Worm (Caenorhabditis elegans): ENCODE measurements around the gene F47B8.1.

Gene F47B8.1

DNA sequence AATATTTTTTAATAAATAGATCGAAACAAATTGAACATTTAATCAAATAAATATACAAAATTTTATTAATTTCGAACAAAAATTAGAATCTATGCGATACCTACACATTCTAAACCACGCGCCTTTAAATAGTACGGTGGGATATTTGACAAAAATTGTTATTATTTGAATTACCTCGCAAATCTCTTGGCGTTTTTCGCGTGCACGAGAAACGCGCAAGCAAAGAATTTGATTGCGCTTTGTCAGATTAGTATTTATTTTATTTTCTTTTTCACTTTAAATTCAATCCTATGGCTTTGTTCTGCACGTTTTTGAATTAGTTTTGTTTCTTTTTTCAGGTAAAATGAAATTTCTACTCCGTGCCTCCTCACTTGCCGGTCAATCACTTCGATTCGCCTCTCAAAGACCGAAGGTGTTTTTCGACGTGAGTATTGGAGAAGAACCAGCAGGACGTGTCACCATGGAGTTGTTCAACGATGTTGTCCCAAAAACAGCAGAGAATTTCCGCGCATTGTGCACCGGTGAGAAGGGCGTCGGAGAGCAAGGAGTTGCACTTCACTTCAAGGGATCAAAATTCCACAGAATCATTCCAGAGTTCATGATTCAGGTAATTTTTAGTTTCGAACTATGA is 41.7 kb upstream of the F47B8.1 start, which contains the start of gene cyn-1:
Gene cyn-1, plus strand, starts transcription at position 339 of the 631 bp plus-strand sequence.
- TF ChIP-seq hlh-4 (tag; optimal IDR thresholded peaks at IDR 0.05) (no peak), vab-15 (tag; optimal IDR thresholded peaks at IDR 0.05) (peak; percentile 27), dpl-1 (GFP tag; optimal IDR thresholded peaks at IDR 0.05) (peak; percentile 97 to 98 (median 98)), nhr-90 (tag; optimal IDR thresholded peaks at IDR 0.05; ENCODE audit: poor library complexity) (peak; percentile 88), lsy-2 (tag; optimal IDR thresholded peaks at IDR 0.05) (peak; percentile 92), fkh-4 (tag; optimal IDR thresholded peaks at IDR 0.05; ENCODE audit: borderline replicate concordance) (peak; percentile 27), efl-1 (optimal IDR thresholded peaks at IDR 0.05) (peak; percentile 90 to 98), efl-1 (GFP tag; optimal IDR thresholded peaks at IDR 0.05 in 1 of 2) (peak; percentile 96 to 100), ceh-90 (tag; optimal IDR thresholded peaks at IDR 0.05) (peak; percentile 29), sox-4 (tag; optimal IDR thresholded peaks at IDR 0.05) (peak; percentile 67), ztf-11 (tag; optimal IDR thresholded peaks at IDR 0.05) (peak in 1 of 2 experiments; percentile 69), irx-1 (tag; optimal IDR thresholded peaks at IDR 0.05) (peak; percentile 78), jun-1 (tag; optimal IDR thresholded peaks at IDR 0.05) (peak; percentile 70), skn-1 (tag; optimal IDR thresholded peaks at IDR 0.05) (peak; percentile 89), nhr-84 (tag; optimal IDR thresholded peaks at IDR 0.05) (no peak), ama-1 (optimal IDR thresholded peaks at IDR 0.05) (peak; percentile 66), egl-13 (tag; optimal IDR thresholded peaks at IDR 0.05) (peak; percentile 76), fos-1 (tag; optimal IDR thresholded peaks at IDR 0.05) (peak; percentile 71), isw-1 (GFP tag; IDR thresholded peaks at IDR 0.05) (peak; percentile 77), efl-3 (GFP tag; optimal IDR thresholded peaks at IDR 0.05) (no peak), Y116A8C.19 (tag; optimal IDR thresholded peaks at IDR 0.05; ENCODE audit: borderline replicate concordance) (no peak), snpc-4 (tag; optimal IDR thresholded peaks at IDR 0.05) (peak; percentile 83), pag-3 (tag; optimal IDR thresholded peaks at IDR 0.05; ENCODE audit: borderline replicate concordance, insufficient read depth) (no peak), fkh-8 (tag; optimal IDR thresholded peaks at IDR 0.05) (peak; percentile 63), C16A3.4 (tag; optimal IDR thresholded peaks at IDR 0.05) (peak; percentile 88), nhr-237 (tag; optimal IDR thresholded peaks at IDR 0.05) (peak; percentile 26), ceh-88 (GFP tag; IDR thresholded peaks at IDR 0.05) (peak; percentile 54), nhr-47 (tag; optimal IDR thresholded peaks at IDR 0.05) (peak; percentile 93), lin-14 (GFP tag; optimal IDR thresholded peaks at IDR 0.05) (peak; percentile 82), unc-98 (GFP tag; IDR thresholded peaks at IDR 0.05) (no peak), pax-3 (tag; optimal IDR thresholded peaks at IDR 0.05) (peak; percentile 85), lin-35 (GFP tag; optimal IDR thresholded peaks at IDR 0.05) (peak; percentile 98), sptf-1 (tag; optimal IDR thresholded peaks at IDR 0.05) (no peak), ceh-82 (tag; optimal IDR thresholded peaks at IDR 0.05) (peak; percentile 84 to 85 (median 85)), elt-2 (tag; optimal IDR thresholded peaks at IDR 0.05) (peak; percentile 45), ztf-4 (tag; optimal IDR thresholded peaks at IDR 0.05) (peak; percentile 66), zip-4 (GFP tag; optimal IDR thresholded peaks at IDR 0.05) (peak; percentile 67), nhr-76 (tag; optimal IDR thresholded peaks at IDR 0.05) (no peak), mab-9 (GFP tag; IDR thresholded peaks at IDR 0.05) (peak; percentile 65), nhr-71 (tag; optimal IDR thresholded peaks at IDR 0.05) (peak; percentile 93), aly-2 (tag; optimal IDR thresholded peaks at IDR 0.05) (peak; percentile 91), pqm-1 (tag; optimal IDR thresholded peaks at IDR 0.05) (no peak), blmp-1 (tag; optimal IDR thresholded peaks at IDR 0.05) (peak; percentile 75), mep-1 (tag; optimal IDR thresholded peaks at IDR 0.05) (peak; percentile 96), mdl-1 (tag; optimal IDR thresholded peaks at IDR 0.05) (peak in 1 of 2 experiments; percentile 63), unc-86 (tag; optimal IDR thresholded peaks at IDR 0.05) (peak; percentile 82), lin-13 (GFP tag; optimal IDR thresholded peaks at IDR 0.05) (peak; percentile 77), ceh-63 (GFP tag; optimal IDR thresholded peaks at IDR 0.05) (no peak), nhr-28 (tag; optimal IDR thresholded peaks at IDR 0.05) (no peak), elt-3 (tag; optimal IDR thresholded peaks at IDR 0.05) (peak in 2 of 6 experiments; percentile 81 to 83), snu-23 (GFP tag; optimal IDR thresholded peaks at IDR 0.05) (peak; percentile 91), fkh-10 (GFP tag; optimal IDR thresholded peaks at IDR 0.05) (peak; percentile 67)
